Fruit fly (Drosophila melanogaster): Measurements from ENCODE around the gene CG11630.

Gene CG11630

dm6 chr2L:21783965-21784364 lies at the start of gene CG11630:
TSS of gene CG11630 (minus strand) at chr2L:21784065.
- no peak for TF ChIP-seq cic (GFP tag; optimal IDR thresholded peaks at IDR 0.05)

DNA sequence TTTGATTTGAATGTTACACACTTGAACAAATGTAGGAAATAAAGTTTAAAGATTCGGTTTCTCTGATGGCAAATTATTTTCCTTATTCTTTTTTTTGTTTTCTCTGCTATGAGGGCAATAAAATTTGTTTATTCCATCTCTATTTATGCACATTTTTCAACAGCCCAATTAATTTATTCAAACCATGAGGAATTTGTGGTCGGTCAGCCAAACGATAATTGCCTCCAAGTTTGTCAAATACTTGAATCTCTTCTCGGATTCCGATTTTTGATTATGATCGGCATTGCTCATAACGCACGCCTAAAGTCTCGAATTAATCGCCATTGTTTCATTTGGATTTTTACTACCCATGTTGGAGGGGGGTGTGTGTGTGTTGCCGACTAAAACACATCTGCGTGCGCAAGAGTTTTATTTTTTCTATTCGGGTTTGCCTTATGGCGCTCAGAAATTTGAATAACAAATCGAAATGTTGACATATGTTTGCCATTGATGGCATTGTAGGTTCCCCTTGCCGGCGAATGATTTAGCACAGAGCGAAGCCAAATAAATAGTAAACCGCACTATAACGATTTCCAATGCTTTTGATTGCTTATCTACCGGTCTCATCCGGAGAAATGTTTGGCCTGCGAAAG lies 48.5 kb upstream of the CG11630 start:
- TF ChIP-seq cic (GFP tag; optimal IDR thresholded peaks at IDR 0.05) = no peak
- TF ChIP-seq CG11617 (GFP tag; optimal IDR thresholded peaks at IDR 0.05) = no peak
- TF ChIP-seq CG14711 (tag; optimal IDR thresholded peaks at IDR 0.05) = no peak
- no peak for TF ChIP-seq CG12768 (GFP tag; optimal IDR thresholded peaks at IDR 0.05)

dm6 chr2L:21830317-21830716 lies 46.5 kb upstream of the CG11630 start:
- TF ChIP-seq CG7045 (GFP tag; optimal IDR thresholded peaks at IDR 0.05) (no peak), CG1620 (GFP tag; optimal IDR thresholded peaks at IDR 0.05) (no peak), Clk (GFP tag; optimal IDR thresholded peaks at IDR 0.05) (no peak), Hr96 (GFP tag; optimal IDR thresholded peaks at IDR 0.05) (no peak), Mnt (GFP tag; optimal IDR thresholded peaks at IDR 0.05) (no peak), kay (GFP tag; ENCODE audit: borderline replicate concordance) (no peak), Crg-1 (GFP tag; optimal IDR thresholded peaks at IDR 0.05) (no peak), CG12768 (GFP tag; optimal IDR thresholded peaks at IDR 0.05) (no peak), cnc (optimal IDR thresholded peaks at IDR 0.05) (no peak), CG11617 (GFP tag; optimal IDR thresholded peaks at IDR 0.05) (no peak), pad (GFP tag; optimal IDR thresholded peaks at IDR 0.05) (no peak), CG5204 (GFP tag; optimal IDR thresholded peaks at IDR 0.05) (no peak)

dm6 chr2L:21828791-21829184 lies 44.9 kb upstream of the CG11630 start:
- peak; percentile 2 for TF ChIP-seq ovo (GFP tag; optimal IDR thresholded peaks at IDR 0.05)
- TF ChIP-seq kay (GFP tag; ENCODE audit: borderline replicate concordance) = peak; percentile 37
- no peak for TF ChIP-seq Hr96 (GFP tag; optimal IDR thresholded peaks at IDR 0.05)

- peak; percentile 4 for TF ChIP-seq bab1 (GFP tag; optimal IDR thresholded peaks at IDR 0.05)
- TF ChIP-seq pad (GFP tag; optimal IDR thresholded peaks at IDR 0.05) = peak; percentile 100
- no peak for TF ChIP-seq cnc (optimal IDR thresholded peaks at IDR 0.05)
- TF ChIP-seq kay (GFP tag; ENCODE audit: borderline replicate concordance) = peak; percentile 20
- TF ChIP-seq ovo (GFP tag; optimal IDR thresholded peaks at IDR 0.05) = peak; percentile 93
- no peak for TF ChIP-seq cic (GFP tag; optimal IDR thresholded peaks at IDR 0.05)
Observed at dm6 chr2L:21827900-21828790, 44.3 kb upstream of the CG11630 start, which contains the start of gene tsh. TSS of gene tsh (plus strand) at chr2L:21828593.

- TF ChIP-seq Clk (GFP tag; optimal IDR thresholded peaks at IDR 0.05) (no peak), CG14711 (tag; optimal IDR thresholded peaks at IDR 0.05) (no peak), toe (GFP tag; optimal IDR thresholded peaks at IDR 0.05) (no peak), pad (GFP tag; optimal IDR thresholded peaks at IDR 0.05) (no peak), Hr96 (GFP tag; optimal IDR thresholded peaks at IDR 0.05) (no peak), tj (GFP tag; optimal IDR thresholded peaks at IDR 0.05) (no peak)
Observed at dm6 chr2L:21819386-21819785, 35.5 kb upstream of the CG11630 start.

- TF ChIP-seq CG14711 (tag; optimal IDR thresholded peaks at IDR 0.05) (no peak), CG33017 (tag; optimal IDR thresholded peaks at IDR 0.05) (no peak), toe (GFP tag; optimal IDR thresholded peaks at IDR 0.05) (no peak), pad (GFP tag; optimal IDR thresholded peaks at IDR 0.05) (no peak), bab1 (GFP tag; optimal IDR thresholded peaks at IDR 0.05) (no peak), CG1620 (GFP tag; optimal IDR thresholded peaks at IDR 0.05) (no peak), CG5204 (GFP tag; optimal IDR thresholded peaks at IDR 0.05) (no peak), Clk (GFP tag; optimal IDR thresholded peaks at IDR 0.05) (no peak), Mnt (GFP tag; optimal IDR thresholded peaks at IDR 0.05) (no peak), Hr96 (GFP tag; optimal IDR thresholded peaks at IDR 0.05) (no peak), kay (GFP tag; ENCODE audit: borderline replicate concordance) (no peak), cnc (optimal IDR thresholded peaks at IDR 0.05) (no peak), CG7101 (tag; optimal IDR thresholded peaks at IDR 0.05) (no peak), CG11617 (GFP tag; optimal IDR thresholded peaks at IDR 0.05) (no peak), ovo (GFP tag; optimal IDR thresholded peaks at IDR 0.05) (no peak), Crg-1 (GFP tag; optimal IDR thresholded peaks at IDR 0.05) (no peak), cic (GFP tag; optimal IDR thresholded peaks at IDR 0.05) (no peak), tj (GFP tag; optimal IDR thresholded peaks at IDR 0.05) (no peak), CG7045 (GFP tag; optimal IDR thresholded peaks at IDR 0.05) (no peak)
Observed at dm6 chr2L:21810098-21810497, 26.2 kb upstream of the CG11630 start.
